Worm (Caenorhabditis elegans): ENCODE measurements around the gene R10F2.4.

DNA sequence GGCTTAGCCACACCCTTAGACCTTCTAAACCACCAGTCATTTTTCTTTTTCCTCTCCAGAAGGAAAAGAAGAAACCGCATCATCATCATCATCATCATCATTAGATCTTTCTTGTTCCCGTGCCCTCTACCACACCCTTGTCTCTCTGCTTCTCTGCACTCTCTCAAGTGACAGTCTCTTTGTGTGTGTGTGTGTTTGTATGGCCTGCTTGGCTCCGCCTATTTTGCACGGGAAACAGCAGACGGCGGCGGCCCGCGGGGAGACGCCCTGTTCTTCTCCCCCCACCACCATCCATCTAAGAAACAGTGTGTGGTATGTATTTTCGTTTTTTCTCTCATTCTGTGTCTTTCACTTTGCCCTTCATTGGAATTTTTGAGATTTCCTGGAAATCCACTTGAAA lies 51.1 kb downstream of the R10F2.4 start:
- TF ChIP-seq ama-1 (optimal IDR thresholded peaks at IDR 0.05) (no peak), ama-1 (GFP tag; optimal IDR thresholded peaks at IDR 0.05) (no peak), dpl-1 (GFP tag; optimal IDR thresholded peaks at IDR 0.05) (no peak), nhr-120 (GFP tag; IDR thresholded peaks at IDR 0.05) (no peak), pha-4 (tag; optimal IDR thresholded peaks at IDR 0.05) (no peak), D2030.7 (GFP tag; IDR thresholded peaks at IDR 0.05) (no peak), ceh-79 (tag; optimal IDR thresholded peaks at IDR 0.05) (no peak), ztf-25 (GFP tag; IDR thresholded peaks at IDR 0.05) (0 out of 2 replicates have a peak, but pooled peaks have one; percentile 46), ceh-91 (GFP tag; IDR thresholded peaks at IDR 0.05) (no peak), zfh-2 (GFP tag; conservative IDR thresholded peaks at IDR 0.05) (peak; percentile 76), fkh-3 (tag; optimal IDR thresholded peaks at IDR 0.05) (no peak), lin-35 (GFP tag; optimal IDR thresholded peaks at IDR 0.05) (no peak), F49E8.2 (tag; optimal IDR thresholded peaks at IDR 0.05; ENCODE audit: insufficient read depth) (no peak)
